Worm (Caenorhabditis elegans): ENCODE results near the gene Y39E4B.6.

Gene Y39E4B.6

DNA sequence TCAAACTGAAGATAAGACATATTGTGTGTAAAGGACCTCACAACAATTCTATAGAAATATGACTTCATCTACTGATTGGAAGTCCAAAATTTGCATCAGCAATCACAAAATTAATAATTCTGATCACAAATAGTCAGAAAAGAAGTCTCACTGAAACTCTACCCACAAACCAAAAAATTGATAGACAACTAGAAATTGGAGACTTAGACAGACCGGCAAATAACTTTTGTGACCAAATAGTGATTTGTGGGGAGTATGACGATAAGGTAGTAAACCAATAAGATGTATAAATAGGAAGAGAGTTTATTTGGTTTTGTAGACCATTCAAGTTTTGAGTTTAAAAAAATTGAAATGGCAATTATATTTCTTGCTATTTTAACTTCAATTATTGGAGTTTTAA is 46.3 kb upstream of the Y39E4B.6 start, which contains the start of gene cyp-13A12:
Gene cyp-13A12 (plus strand): TSS at position 267 of the 400 bp plus-strand sequence.
- TF ChIP-seq elt-3 (tag; optimal IDR thresholded peaks at IDR 0.05), result no peak
- peak; percentile 4 for TF ChIP-seq sma-9 (GFP tag; optimal IDR thresholded peaks at IDR 0.05)
- no peak for TF ChIP-seq sma-9 (tag; optimal IDR thresholded peaks at IDR 0.05)
- peak; percentile 64 for TF ChIP-seq fos-1 (tag; optimal IDR thresholded peaks at IDR 0.05)

ce11 chrIII:13027949-13028348 is 42.6 kb upstream of the Y39E4B.6 start:
- TF ChIP-seq gmeb-1 (tag; optimal IDR thresholded peaks at IDR 0.05) (no peak), zag-1 (tag; optimal IDR thresholded peaks at IDR 0.05) (no peak)

- TF ChIP-seq mab-5 (tag; optimal IDR thresholded peaks at IDR 0.05) (no peak), F13H6.1 (tag; optimal IDR thresholded peaks at IDR 0.05) (no peak), peb-1 (tag; optimal IDR thresholded peaks at IDR 0.05) (no peak), unc-39 (tag; optimal IDR thresholded peaks at IDR 0.05) (no peak), ztf-11 (tag; optimal IDR thresholded peaks at IDR 0.05) (no peak), ceh-82 (tag; optimal IDR thresholded peaks at IDR 0.05) (no peak), ama-1 (optimal IDR thresholded peaks at IDR 0.05) (no peak), skn-1 (tag; optimal IDR thresholded peaks at IDR 0.05) (no peak), ztf-1 (GFP tag; conservative IDR thresholded peaks at IDR 0.05) (no peak), blmp-1 (tag; optimal IDR thresholded peaks at IDR 0.05; ENCODE audit: insufficient read depth) (no peak), snpc-4 (tag; optimal IDR thresholded peaks at IDR 0.05) (no peak), nhr-6 (tag; optimal IDR thresholded peaks at IDR 0.05) (no peak), lsy-2 (tag; optimal IDR thresholded peaks at IDR 0.05) (no peak), lin-13 (GFP tag; optimal IDR thresholded peaks at IDR 0.05) (no peak), aly-2 (tag; optimal IDR thresholded peaks at IDR 0.05) (no peak), zag-1 (tag; optimal IDR thresholded peaks at IDR 0.05) (no peak)
Measured at ce11 chrIII:13029608-13030007, 40.9 kb upstream of the Y39E4B.6 start, which contains the start of gene F14F7.4. F14F7.4 (minus strand) TSS chrIII:13029708.

DNA sequence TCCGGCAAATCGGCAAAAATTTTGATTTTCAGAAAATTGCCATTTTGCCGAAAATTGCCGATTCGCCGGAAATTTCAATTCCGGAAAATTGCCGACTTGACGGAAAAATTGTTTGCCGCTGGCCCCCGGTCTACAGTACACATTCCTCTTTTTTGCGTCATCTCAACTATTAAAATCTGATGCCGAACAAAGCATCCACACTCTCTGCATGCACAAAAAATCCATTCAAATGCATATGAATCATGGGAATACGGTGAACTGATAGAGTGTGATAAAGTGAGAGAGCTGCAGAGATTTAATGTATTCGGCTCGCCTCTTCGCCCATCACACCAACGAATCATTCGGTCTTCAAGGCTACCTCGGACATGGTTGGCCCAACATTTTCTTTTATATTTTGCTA is 40.0 kb upstream of the Y39E4B.6 start, which contains the start of gene F14F7.7:
Gene F14F7.7 (plus strand): TSS at position 354 of the 400 bp plus-strand sequence.
- TF ChIP-seq ZK546.5 (tag; optimal IDR thresholded peaks at IDR 0.05) (no peak), nhr-129 (tag; optimal IDR thresholded peaks at IDR 0.05) (no peak), elt-3 (tag; optimal IDR thresholded peaks at IDR 0.05) (no peak), lin-13 (GFP tag; optimal IDR thresholded peaks at IDR 0.05) (no peak), R02D3.7 (tag; optimal IDR thresholded peaks at IDR 0.05) (no peak), nhr-77 (tag; optimal IDR thresholded peaks at IDR 0.05) (no peak), C34F6.9 (tag; optimal IDR thresholded peaks at IDR 0.05) (no peak), ceh-16 (tag; optimal IDR thresholded peaks at IDR 0.05) (no peak)

DNA sequence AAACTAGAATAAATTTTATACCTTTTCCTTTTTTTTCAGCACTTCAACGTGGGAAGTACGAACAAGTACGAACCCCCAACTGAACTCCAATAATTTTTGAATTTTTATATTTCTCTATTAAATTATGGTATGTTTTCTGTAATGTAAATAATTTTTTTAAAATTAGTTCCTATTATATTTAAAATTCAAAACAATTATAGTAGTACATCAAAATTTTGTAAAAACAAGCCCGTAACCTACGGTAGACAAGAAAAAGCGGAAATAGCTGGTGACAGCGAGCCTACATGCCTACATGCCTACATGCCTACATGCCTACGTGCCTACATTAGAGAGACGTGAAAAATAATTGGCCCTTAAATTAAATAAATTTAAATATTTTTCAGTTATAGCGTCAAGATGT is 38.9 kb upstream of the Y39E4B.6 start, which contains the start of gene F14F7.5:
Gene F14F7.5 (plus strand): TSS at position 301 of the 400 bp plus-strand sequence.
- no peak for TF ChIP-seq ztf-11 (tag; optimal IDR thresholded peaks at IDR 0.05)
- no peak for TF ChIP-seq ztf-1 (GFP tag; conservative IDR thresholded peaks at IDR 0.05)
- TF ChIP-seq nhr-21 (tag; optimal IDR thresholded peaks at IDR 0.05), result no peak
- TF ChIP-seq fos-1 (tag; optimal IDR thresholded peaks at IDR 0.05), result no peak
- no peak for TF ChIP-seq nhr-6 (tag; optimal IDR thresholded peaks at IDR 0.05)
- no peak for TF ChIP-seq snpc-4 (tag; optimal IDR thresholded peaks at IDR 0.05)
- no peak for TF ChIP-seq egl-27 (tag; optimal IDR thresholded peaks at IDR 0.05)
- TF ChIP-seq nhr-77 (tag; optimal IDR thresholded peaks at IDR 0.05), result no peak
- TF ChIP-seq lsy-2 (tag; optimal IDR thresholded peaks at IDR 0.05), result no peak
- TF ChIP-seq peb-1 (tag; optimal IDR thresholded peaks at IDR 0.05), result no peak
- TF ChIP-seq mdl-1 (tag; optimal IDR thresholded peaks at IDR 0.05), result no peak
- no peak for TF ChIP-seq sem-4 (tag; optimal IDR thresholded peaks at IDR 0.05)
- TF ChIP-seq mbf-1 (tag; optimal IDR thresholded peaks at IDR 0.05), result no peak
- no peak for TF ChIP-seq aly-2 (tag; optimal IDR thresholded peaks at IDR 0.05)
- TF ChIP-seq nhr-25 (tag; optimal IDR thresholded peaks at IDR 0.05), result no peak
- TF ChIP-seq ztf-4 (tag; optimal IDR thresholded peaks at IDR 0.05), result no peak
- no peak for TF ChIP-seq ceh-82 (tag; optimal IDR thresholded peaks at IDR 0.05)
- TF ChIP-seq ZK546.5 (tag; optimal IDR thresholded peaks at IDR 0.05), result no peak

Measured in whole organism, L2 larva.